Worm (Caenorhabditis elegans) whole organism, young adult: Measurements from ENCODE around the gene C17B7.8.

Experiments used
- B0019.2 ChIP-seq: fragments of 200-800 bp; sonication (Bioruptor generic); conservative IDR thresholded peaks from 2 replicates; pipeline ENCODE4 v1.3.6; 2022; ENCODE audit warnings: missing genetic modification reagents, missing genetic modification characterization, missing compliant biosample characterization
- D2030.7 ChIP-seq: fragments of 200-800 bp; sonication (Bioruptor generic); IDR thresholded peaks from 2 replicates; pipeline ENCODE4 v1.3.6; 2022; ENCODE audit warnings: missing genetic modification reagents, missing genetic modification characterization, missing compliant biosample characterization
- Y53F4B.3 ChIP-seq: fragments of 200-800 bp; sonication (Bioruptor generic); IDR thresholded peaks from 2 replicates; pipeline ENCODE4 v1.3.6; 2022; ENCODE audit warnings: missing genetic modification reagents, missing genetic modification characterization, missing compliant biosample characterization
- ceh-58 ChIP-seq: fragments of 200-800 bp; sonication (Bioruptor generic); IDR thresholded peaks from 2 replicates; pipeline ENCODE4 v1.3.6; 2022; ENCODE audit warnings: missing genetic modification characterization, missing compliant biosample characterization
- chd-7 ChIP-seq: sonication (generic microtip); optimal IDR thresholded peaks from 2 replicates; lab custom pipeline; 2016; ENCODE audit warnings: mild to moderate bottlenecking, missing genetic modification characterization, moderate library complexity, missing compliant biosample characterization
- lin-35 ChIP-seq, 3 experiments: fragments of 150-350 bp in 2 of 3; sonication (generic microtip) in 1 of 3; optimal IDR thresholded peaks; 2 replicates each; lab custom pipeline; 2014 to 2018; ENCODE audit warnings: missing biosample characterization in 3 of 3, missing genetic modification characterization in 3 of 3, missing genetic modification reagents in 3 of 3
- tbx-9 ChIP-seq: sonication (generic microtip); optimal IDR thresholded peaks from 2 replicates; lab custom pipeline; 2016; ENCODE audit warnings: borderline replicate concordance, missing genetic modification characterization, inconsistent platforms, missing compliant biosample characterization
- xnd-1 ChIP-seq: sonication (generic microtip); optimal IDR thresholded peaks from 2 replicates; lab custom pipeline; 2016; ENCODE audit warnings: missing genotype, missing genetic modification reagents, missing genetic modification characterization, missing compliant biosample characterization

- no peak for TF ChIP-seq chd-7 (tag; lab: Kevin White, UChicago)
- TF ChIP-seq D2030.7 (GFP tag; lab: Robert Waterston, UW) = no peak
- TF ChIP-seq xnd-1 (tag; lab: Kevin White, UChicago) = no peak
- no peak for TF ChIP-seq ceh-58 (GFP tag; lab: Robert Waterston, UW)
- no peak for TF ChIP-seq tbx-9
- TF ChIP-seq lin-35 (GFP tag; optimal IDR thresholded peaks at IDR 0.05; lab: Kevin White, UChicago) = no peak
- TF ChIP-seq B0019.2 (GFP tag; lab: Robert Waterston, UW) = no peak
- no peak for TF ChIP-seq Y53F4B.3 (GFP tag; lab: Robert Waterston, UW)
These were observed 48.6 kb upstream of the C17B7.8 start, which contains the start of gene srx-121 for ce11 chrV:3372673-3373072.
